Fruit fly (Drosophila melanogaster): ENCODE measurements around the gene CG9813.

CG9813 gene

DNA sequence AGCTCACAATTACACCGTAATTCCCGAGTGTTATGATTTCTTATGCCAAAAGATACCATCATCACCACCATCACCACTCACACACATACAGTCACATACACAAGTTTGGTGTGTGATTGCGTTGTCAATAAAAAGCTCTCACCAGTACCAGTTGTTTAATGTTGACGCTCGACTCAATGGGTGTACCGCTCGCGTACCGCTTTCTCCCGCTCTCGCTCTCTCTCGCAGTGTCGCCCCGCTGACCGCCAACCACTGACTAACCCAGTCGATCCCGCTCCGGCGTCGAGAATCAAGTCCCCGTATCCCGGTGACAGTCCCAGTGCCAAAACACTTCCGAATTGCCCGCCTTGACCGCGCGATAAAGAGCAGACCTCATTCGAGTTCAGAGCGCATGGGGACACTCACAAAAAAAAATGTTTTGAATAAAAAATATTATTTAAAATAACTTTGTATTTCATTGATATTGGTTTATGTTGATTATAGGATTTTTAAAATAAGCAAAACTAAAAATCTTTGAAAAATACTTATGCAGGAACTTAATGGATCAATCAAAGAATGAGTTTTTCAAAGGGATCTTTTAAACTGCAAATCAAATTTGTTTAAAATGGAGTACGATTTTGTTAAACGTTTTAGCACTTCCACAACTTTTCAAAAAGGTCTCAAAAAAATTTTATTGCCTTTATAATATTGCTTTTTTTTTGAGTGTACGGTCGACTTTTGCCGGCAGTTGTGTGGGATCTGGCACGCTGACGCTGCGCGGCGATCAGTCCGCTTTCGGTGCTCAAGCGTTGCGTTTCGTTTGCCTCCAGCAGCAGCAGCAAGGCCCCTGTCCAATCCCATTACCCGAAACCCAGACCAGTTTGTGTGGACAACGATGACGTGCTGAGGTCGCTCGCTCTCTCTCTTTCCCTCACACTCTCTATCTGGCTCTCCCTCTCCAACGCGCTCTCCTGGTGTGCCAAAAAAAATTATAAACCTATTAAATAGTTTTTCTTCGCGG, 15.1 kb downstream of the CG9813 start, which contains the start of gene Dic1 (continued):
- TF ChIP-seq Dp (GFP tag; optimal IDR thresholded peaks at IDR 0.05) = no peak
- peak; percentile 95 for TF ChIP-seq CG5245 (GFP tag; optimal IDR thresholded peaks at IDR 0.05)
- TF ChIP-seq insv (GFP tag; optimal IDR thresholded peaks at IDR 0.05) = peak; percentile 45 to 76
- TF ChIP-seq hbn (GFP tag; IDR thresholded peaks at IDR 0.05; ENCODE audit: partially characterized antibody) = no peak
- peak; percentile 94 for TF ChIP-seq CG9932 (GFP tag; IDR thresholded peaks at IDR 0.05)
- peak; percentile 49 for TF ChIP-seq wek (GFP tag; optimal IDR thresholded peaks at IDR 0.05)
- TF ChIP-seq ewg (GFP tag; optimal IDR thresholded peaks at IDR 0.05) = peak; percentile 93
- TF ChIP-seq CG1024 (GFP tag; IDR thresholded peaks at IDR 0.05) = peak; percentile 77
- TF ChIP-seq sens-2 (GFP tag; IDR thresholded peaks at IDR 0.05) = peak; percentile 78; the same call in 1 of the 2 replicates
- peak; percentile 88 for TF ChIP-seq gcm2 (GFP tag; optimal IDR thresholded peaks at IDR 0.05)
- peak; percentile 98 for TF ChIP-seq CG7839 (tag; optimal IDR thresholded peaks at IDR 0.05)
- TF ChIP-seq CG13894 (tag; optimal IDR thresholded peaks at IDR 0.05) = peak; percentile 94
- peak; percentile 82 for TF ChIP-seq CG4404 (GFP tag; IDR thresholded peaks at IDR 0.05)
- TF ChIP-seq CG10959 (GFP tag; IDR thresholded peaks at IDR 0.05) = peak; percentile 79
- TF ChIP-seq eyg (GFP tag; optimal IDR thresholded peaks at IDR 0.05) = peak; percentile 71
- TF ChIP-seq CG6689 (GFP tag; IDR thresholded peaks at IDR 0.05) = peak; percentile 92
- peak; percentile 89 for TF ChIP-seq twi (tag; optimal IDR thresholded peaks at IDR 0.05)
- TF ChIP-seq CG11456 (GFP tag; IDR thresholded peaks at IDR 0.05) = peak; percentile 85
- TF ChIP-seq Drgx (GFP tag; IDR thresholded peaks at IDR 0.05) = peak; percentile 91
- peak; percentile 97 for TF ChIP-seq CG1233 (GFP tag; optimal IDR thresholded peaks at IDR 0.05)
- peak; percentile 83 to 93 for TF ChIP-seq Pdp1 (GFP tag; optimal IDR thresholded peaks at IDR 0.05)
- peak; percentile 88 for TF ChIP-seq onecut (GFP tag; IDR thresholded peaks at IDR 0.05)
- TF ChIP-seq pros (GFP tag; optimal IDR thresholded peaks at IDR 0.05) = peak; percentile 45
- TF ChIP-seq CTCF (GFP tag; optimal IDR thresholded peaks at IDR 0.05) = peak; percentile 63
- TF ChIP-seq CG12104 (GFP tag; optimal IDR thresholded peaks at IDR 0.05) = peak; percentile 99
- TF ChIP-seq CG1647 (GFP tag; optimal IDR thresholded peaks at IDR 0.05) = peak; percentile 76
- TF ChIP-seq cato (GFP tag; optimal IDR thresholded peaks at IDR 0.05; ENCODE audit: borderline replicate concordance) = peak; percentile 92
- TF ChIP-seq Atf3 (GFP tag; optimal IDR thresholded peaks at IDR 0.05) = peak; percentile 88
- TF ChIP-seq sim (GFP tag; IDR thresholded peaks at IDR 0.05) = no peak
- TF ChIP-seq TFAM (GFP tag; optimal IDR thresholded peaks at IDR 0.05) = peak; percentile 65
- TF ChIP-seq CG8290 (GFP tag; optimal IDR thresholded peaks at IDR 0.05) = peak; percentile 75
- peak in 1 of 2 experiments; percentile 74 for TF ChIP-seq CG8290 (tag; optimal IDR thresholded peaks at IDR 0.05)
- TF ChIP-seq lbe (GFP tag; optimal IDR thresholded peaks at IDR 0.05) = peak; percentile 89
- no peak for TF ChIP-seq unc-4 (GFP tag; IDR thresholded peaks at IDR 0.05; ENCODE audit: partially characterized antibody)
- TF ChIP-seq HLH3B (GFP tag; IDR thresholded peaks at IDR 0.05) = peak; percentile 94
- TF ChIP-seq Elba2 (GFP tag; optimal IDR thresholded peaks at IDR 0.05) = peak; percentile 49
- peak; percentile 74 for TF ChIP-seq cg (GFP tag; optimal IDR thresholded peaks at IDR 0.05)
- peak; percentile 79 for TF ChIP-seq ara (GFP tag; IDR thresholded peaks at IDR 0.05)
- TF ChIP-seq pzg (GFP tag; optimal IDR thresholded peaks at IDR 0.05) = no peak
- peak; percentile 98 for TF ChIP-seq CG13296 (GFP tag; optimal IDR thresholded peaks at IDR 0.05)
- peak; percentile 72 for TF ChIP-seq CG15073 (GFP tag; optimal IDR thresholded peaks at IDR 0.05)
- peak; percentile 82 for TF ChIP-seq B-H1 (GFP tag; IDR thresholded peaks at IDR 0.05)
- peak; percentile 97 for TF ChIP-seq PHDP (tag; optimal IDR thresholded peaks at IDR 0.05)
- peak; percentile 73 for TF ChIP-seq Rx (GFP tag; IDR thresholded peaks at IDR 0.05)
- peak; percentile 88 for TF ChIP-seq E2f1 (GFP tag; IDR thresholded peaks at IDR 0.05)
- peak; percentile 83 for TF ChIP-seq jumu (GFP tag; optimal IDR thresholded peaks at IDR 0.05)
- TF ChIP-seq wor (GFP tag; IDR thresholded peaks at IDR 0.05) = peak; percentile 91
- TF ChIP-seq run (tag; optimal IDR thresholded peaks at IDR 0.05) = peak; percentile 93
- peak; percentile 91 for TF ChIP-seq Mad (GFP tag; optimal IDR thresholded peaks at IDR 0.05)
- peak; percentile 46 for TF ChIP-seq Sry-δ (GFP tag; optimal IDR thresholded peaks at IDR 0.05)
